Worm (Caenorhabditis elegans) whole organism, midembryonic: ENCODE data around the gene F35H8.2.

Experiments used
- tab-1 ChIP-seq: fragments of 200-800 bp; sonication (Bioruptor generic); IDR thresholded peaks from 2 replicates; pipeline ENCODE4 v1.3.6; 2022; ENCODE audit warnings: missing genetic modification characterization, missing compliant biosample characterization
- ztf-23 ChIP-seq: fragments of 200-800 bp; sonication (Bioruptor generic); IDR thresholded peaks from 2 replicates; pipeline ENCODE4 v1.3.6; 2022; ENCODE audit warnings: missing genetic modification reagents, missing genetic modification characterization, missing compliant biosample characterization
- ztf-29 ChIP-seq: fragments of 200-800 bp; sonication (Bioruptor generic); IDR thresholded peaks from 2 replicates; pipeline ENCODE4 v1.3.6; 2022; ENCODE audit warnings: missing genetic modification reagents, missing genetic modification characterization, missing compliant biosample characterization

DNA sequence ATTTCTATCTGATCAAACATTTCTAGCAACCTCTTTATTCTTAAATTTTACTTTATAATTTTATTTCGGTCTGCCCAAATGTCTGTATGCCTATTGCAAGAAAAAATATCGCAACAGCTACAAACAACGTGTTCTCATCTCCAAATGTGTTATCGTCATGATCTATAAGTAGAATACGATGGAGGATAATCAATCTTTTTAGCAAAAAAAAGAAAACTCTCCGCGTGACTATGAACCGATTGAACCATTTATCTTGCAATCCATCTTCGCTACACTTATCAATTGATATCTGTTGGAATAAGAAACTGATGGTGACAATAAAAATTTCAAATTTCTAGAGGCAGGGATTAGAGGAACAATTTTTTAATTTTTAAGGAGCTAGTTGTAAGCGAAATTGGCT lies 50.7 kb downstream of the F35H8.2 start:
- TF ChIP-seq ztf-29 (GFP tag; lab: Robert Waterston, UW), result no peak
- TF ChIP-seq tab-1, result no peak
- no peak for TF ChIP-seq ztf-23
